Fruit fly (Drosophila melanogaster) whole organism, embryonic: Measurements from ENCODE around the gene CG13008.
A peak's percentile ranks its signal among the peaks of the same experiment; 100 is the strongest.

Source experiments
- ATbp ChIP-seq: fragments of 200-800 bp; sonication (Bioruptor generic); optimal IDR thresholded peaks from 2 replicates; lab custom pipeline; 2017; ENCODE audit warnings: missing biosample characterization, mild to moderate bottlenecking, missing genetic modification characterization, missing genetic modification reagents
- Asciz ChIP-seq: fragments of 200-800 bp; sonication (Bioruptor generic); optimal IDR thresholded peaks from 2 replicates; lab custom pipeline; 2017; ENCODE audit warnings: missing biosample characterization, mild to moderate bottlenecking, missing genetic modification characterization, missing genetic modification reagents
- CG10979 ChIP-seq: fragments of 200-800 bp; sonication (Bioruptor generic); optimal IDR thresholded peaks from 2 replicates; lab custom pipeline; 2018; ENCODE audit warnings: missing biosample characterization, mild to moderate bottlenecking, missing genetic modification characterization, moderate library complexity
- CG11398 ChIP-seq: fragments of 200-800 bp; sonication (Bioruptor generic); optimal IDR thresholded peaks from 2 replicates; lab custom pipeline; 2016; ENCODE audit warnings: missing biosample characterization, missing genetic modification characterization
- CG11504 ChIP-seq: fragments of 200-800 bp; sonication (Bioruptor generic); optimal IDR thresholded peaks from 3 replicates; lab custom pipeline; 2019; ENCODE audit warnings: missing biosample characterization, mild to moderate bottlenecking, missing genetic modification characterization, moderate library complexity
- CG12104 ChIP-seq: fragments of 200-800 bp; sonication (Bioruptor generic); optimal IDR thresholded peaks from 3 replicates; lab custom pipeline; 2016; ENCODE audit warnings: missing biosample characterization, missing genetic modification characterization
- CG12391 ChIP-seq: fragments of 200-800 bp; sonication (Bioruptor generic); optimal IDR thresholded peaks from 3 replicates; lab custom pipeline; 2018; ENCODE audit warnings: missing biosample characterization, mild to moderate bottlenecking, missing genetic modification characterization, moderate library complexity
- CG12744 ChIP-seq: fragments of 200-800 bp; sonication (Bioruptor generic); optimal IDR thresholded peaks from 2 replicates; lab custom pipeline; 2016; ENCODE audit warnings: missing biosample characterization, missing genetic modification characterization
- CG17361 ChIP-seq: fragments of 200-800 bp; sonication (Bioruptor generic); IDR thresholded peaks from 3 replicates; pipeline ENCODE4 v1.3.6; 2022; ENCODE audit warnings: missing biosample characterization, missing genetic modification characterization
- CG17385 ChIP-seq: fragments of 200-800 bp; sonication (Bioruptor generic); optimal IDR thresholded peaks from 3 replicates; lab custom pipeline; 2018; ENCODE audit warnings: missing biosample characterization, mild to moderate bottlenecking, missing genetic modification characterization
- CG18262 ChIP-seq: fragments of 200-800 bp; optimal IDR thresholded peaks from 3 replicates; lab custom pipeline; 2019; ENCODE audit warnings: missing biosample characterization, mild to moderate bottlenecking, missing genetic modification characterization, moderate library complexity
- CG2678 ChIP-seq: fragments of 200-800 bp; sonication (Bioruptor generic); optimal IDR thresholded peaks from 3 replicates; lab custom pipeline; 2019; ENCODE audit warnings: missing biosample characterization, mild to moderate bottlenecking, missing genetic modification characterization, moderate library complexity
- CG4404 ChIP-seq: fragments of 200-800 bp; sonication (Bioruptor generic); IDR thresholded peaks from 2 replicates; pipeline ENCODE4 v1.3.6; 2022; ENCODE audit warnings: missing biosample characterization, missing genetic modification characterization
- CG6689 ChIP-seq: fragments of 200-800 bp; sonication (Bioruptor generic); IDR thresholded peaks from 2 replicates; pipeline ENCODE4 v1.3.6; 2022; ENCODE audit warnings: missing biosample characterization, missing genetic modification characterization
- CG8388 ChIP-seq: fragments of 200-800 bp; sonication (Bioruptor generic); optimal IDR thresholded peaks from 2 replicates; lab custom pipeline; 2019; ENCODE audit warnings: missing biosample characterization, mild to moderate bottlenecking, missing genetic modification characterization, moderate library complexity
- CoRest ChIP-seq: fragments of 200-800 bp; sonication (Bioruptor generic); optimal IDR thresholded peaks from 3 replicates; lab custom pipeline; 2018; ENCODE audit warnings: missing biosample characterization, mild to moderate bottlenecking, missing genetic modification characterization, moderate library complexity
- Ets65A ChIP-seq: fragments of 200-800 bp; sonication (Bioruptor generic); peaks from one replicate; lab custom pipeline; 2016; ENCODE audit warnings: missing biosample characterization, missing genetic modification characterization
- H2.0 ChIP-seq: fragments of 200-800 bp; sonication (Bioruptor generic); IDR thresholded peaks from 2 replicates; pipeline ENCODE4 v1.3.6; 2022; ENCODE audit warnings: missing biosample characterization, missing genetic modification characterization
- MESR4 ChIP-seq: fragments of 200-800 bp; sonication (Bioruptor generic); optimal IDR thresholded peaks from 2 replicates; lab custom pipeline; 2018; ENCODE audit warnings: missing biosample characterization, mild to moderate bottlenecking, missing genetic modification characterization, moderate library complexity
- Med ChIP-seq: fragments of 200-800 bp; sonication (Bioruptor generic); peaks from one replicate; lab custom pipeline; 2016; ENCODE audit warnings: missing biosample characterization, missing genetic modification characterization, mild to moderate bottlenecking, inconsistent platforms, moderate library complexity
- Oli ChIP-seq: fragments of 200-800 bp; sonication (Bioruptor generic); optimal IDR thresholded peaks from 2 replicates; lab custom pipeline; 2018; ENCODE audit warnings: missing biosample characterization, mild to moderate bottlenecking, missing genetic modification characterization, moderate library complexity
- PHDP ChIP-seq: fragments of 200-800 bp; sonication (Bioruptor generic); optimal IDR thresholded peaks from 3 replicates; lab custom pipeline; 2018; ENCODE audit warnings: missing biosample characterization, mild to moderate bottlenecking, missing genetic modification characterization, moderate library complexity
- Sox102F ChIP-seq: fragments of 200-800 bp; sonication (Bioruptor generic); optimal IDR thresholded peaks from 2 replicates; lab custom pipeline; 2018; ENCODE audit warnings: missing biosample characterization, mild to moderate bottlenecking, missing genetic modification characterization, moderate library complexity
- Ssrp ChIP-seq: fragments of 200-800 bp; sonication (Bioruptor generic); optimal IDR thresholded peaks from 2 replicates; lab custom pipeline; 2018; ENCODE audit warnings: missing biosample characterization, mild to moderate bottlenecking, missing genetic modification characterization, moderate library complexity
- TFAM ChIP-seq: fragments of 200-800 bp; sonication (Bioruptor generic); optimal IDR thresholded peaks from 2 replicates; lab custom pipeline; 2017; ENCODE audit warnings: missing biosample characterization, missing genetic modification characterization, inconsistent platforms
- aop ChIP-seq: fragments of 200-800 bp; sonication (Bioruptor generic); IDR thresholded peaks from 2 replicates; pipeline ENCODE4 v1.3.6; 2022; ENCODE audit warnings: missing biosample characterization, missing genetic modification characterization
- bsh ChIP-seq, 2 experiments: fragments of 200-800 bp; sonication (Bioruptor generic); optimal IDR thresholded peaks; 2 replicates each; lab custom pipeline; 2017 to 2018; ENCODE audit warnings: mild to moderate bottlenecking in 2 of 2, missing biosample characterization in 2 of 2, missing genetic modification characterization in 2 of 2, moderate library complexity in 1 of 2
- dmrt99B ChIP-seq: fragments of 200-800 bp; sonication (Bioruptor generic); optimal IDR thresholded peaks from 2 replicates; lab custom pipeline; 2018; ENCODE audit warnings: missing biosample characterization, mild to moderate bottlenecking, missing genetic modification characterization, moderate library complexity
- dysf ChIP-seq: fragments of 200-800 bp; sonication (Bioruptor generic); IDR thresholded peaks from 3 replicates; pipeline ENCODE4 v1.3.6; 2022; ENCODE audit warnings: missing biosample characterization, missing genetic modification characterization
- ewg ChIP-seq: fragments of 200-800 bp; sonication (Bioruptor generic); optimal IDR thresholded peaks from 3 replicates; lab custom pipeline; 2017; ENCODE audit warnings: mild to moderate bottlenecking, missing biosample characterization, missing genetic modification reagents, missing genetic modification characterization
- exex ChIP-seq: fragments of 200-800 bp; sonication (Bioruptor generic); optimal IDR thresholded peaks from 4 replicates; lab custom pipeline; 2018; ENCODE audit warnings: missing biosample characterization, mild to moderate bottlenecking, missing genetic modification characterization, moderate library complexity
- gem ChIP-seq: fragments of 200-800 bp; sonication (Bioruptor generic); optimal IDR thresholded peaks from 2 replicates; lab custom pipeline; 2019; ENCODE audit warnings: missing biosample characterization, mild to moderate bottlenecking, missing genetic modification characterization, moderate library complexity
- grau ChIP-seq: fragments of 200-800 bp; optimal IDR thresholded peaks from 3 replicates; lab custom pipeline; 2019; ENCODE audit warnings: missing biosample characterization, mild to moderate bottlenecking, missing genetic modification characterization, moderate library complexity
- her ChIP-seq: fragments of 200-800 bp; sonication (Bioruptor generic); optimal IDR thresholded peaks from 2 replicates; lab custom pipeline; 2016; ENCODE audit warnings: missing biosample characterization, missing genetic modification characterization
- luna ChIP-seq: fragments of 200-800 bp; sonication (Bioruptor generic); optimal IDR thresholded peaks from 2 replicates; lab custom pipeline; 2016; ENCODE audit warnings: missing biosample characterization, missing genetic modification characterization
- nerfin-2 ChIP-seq: fragments of 200-800 bp; sonication (Bioruptor generic); IDR thresholded peaks from 2 replicates; pipeline ENCODE4 v1.3.6; 2022; ENCODE audit warnings: missing biosample characterization, missing genetic modification characterization; ENCODE audit not compliant: partially characterized antibody
- odd ChIP-seq: fragments of 200-800 bp; sonication (Bioruptor generic); optimal IDR thresholded peaks from 2 replicates; lab custom pipeline; 2017; ENCODE audit warnings: missing biosample characterization, mild to moderate bottlenecking, missing genetic modification characterization
- phol ChIP-seq: fragments of 200-800 bp; sonication (Bioruptor generic); optimal IDR thresholded peaks from 3 replicates; lab custom pipeline; 2018; ENCODE audit warnings: missing biosample characterization, mild to moderate bottlenecking, missing genetic modification characterization, moderate library complexity
- sens ChIP-seq: fragments of 200-800 bp; sonication (Bioruptor generic); peaks from one replicate; lab custom pipeline; 2016; ENCODE audit warnings: missing biosample characterization, missing genetic modification characterization
- sisA ChIP-seq: fragments of 200-800 bp; sonication (Bioruptor generic); IDR thresholded peaks from 2 replicates; pipeline ENCODE4 v1.3.6; 2022; ENCODE audit warnings: missing biosample characterization, missing genetic modification characterization
- so ChIP-seq: fragments of 200-800 bp; sonication (Bioruptor generic); IDR thresholded peaks from 3 replicates; pipeline ENCODE4 v1.3.6; 2022; ENCODE audit warnings: missing biosample characterization, missing genetic modification characterization
- zen2 ChIP-seq: fragments of 200-800 bp; sonication (Bioruptor generic); IDR thresholded peaks from 3 replicates; pipeline ENCODE4 v1.3.6; 2022; ENCODE audit warnings: missing biosample characterization, missing genetic modification characterization; ENCODE audit not compliant: partially characterized antibody
- zfh1 ChIP-seq: fragments of 200-800 bp; sonication (Bioruptor generic); IDR thresholded peaks from 3 replicates; pipeline ENCODE4 v1.3.6; 2022; ENCODE audit warnings: missing biosample characterization, missing genetic modification characterization

CG13008 gene

dm6 chrX:16711003-16711402 is at the start of gene CG13008:
Gene CG13008, plus strand, starts transcription at chrX:16711303.
- TF ChIP-seq CG12744 (GFP tag; lab: Kevin White, UChicago) (no peak), luna (GFP tag; lab: Kevin White, UChicago) (no peak), CG4404 (GFP tag; lab: Robert Waterston, UW) (no peak)
- TF ChIP-seq, all 482 proteins: peak for 0

dm6 chrX:16664405-16665064 is 46.6 kb upstream of the CG13008 start, which contains the start of gene CG15865:
Gene CG15865, minus strand, starts transcription at chrX:16664455.
- no peak for TF ChIP-seq zen2 (GFP tag; lab: Robert Waterston, UW)
- peak; percentile 28 for TF ChIP-seq Med
- TF ChIP-seq nerfin-2 = no peak
- TF ChIP-seq exex (tag; lab: Kevin White, UChicago) = peak; percentile 0
- TF ChIP-seq dysf (GFP tag; lab: Robert Waterston, UW) = no peak
- peak; percentile 64 for TF ChIP-seq sens (GFP tag; lab: Kevin White, UChicago)
- TF ChIP-seq Ets65A (GFP tag; lab: Kevin White, UChicago) = peak; percentile 79

dm6 chrX:16669849-16670248 is 41.3 kb upstream of the CG13008 start:
- TF ChIP-seq her (GFP tag; lab: Kevin White, UChicago) (no peak), aop (GFP tag; lab: Robert Waterston, UW) (peak; percentile 58; the same call in 1 of the 2 replicates)
- TF ChIP-seq, all 482 proteins: peak for 1

DNA sequence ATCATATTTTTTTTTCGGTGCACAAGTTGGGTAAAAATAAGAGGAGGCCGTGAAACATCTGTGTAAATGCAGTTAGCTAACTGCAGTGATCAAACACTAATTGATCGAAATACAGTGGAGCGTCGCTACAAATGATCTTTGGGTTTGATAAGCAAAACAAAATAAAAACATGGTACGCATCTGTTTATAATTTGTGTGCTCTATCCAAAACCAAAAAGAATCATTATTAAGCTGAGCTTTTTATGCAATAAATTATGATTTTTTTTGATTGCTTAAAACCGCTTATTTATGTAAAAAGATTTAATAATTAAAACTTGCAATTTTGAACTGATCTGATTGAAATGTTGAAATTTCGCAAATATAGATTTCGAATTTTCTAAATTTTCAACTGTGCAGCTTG is 40.8 kb upstream of the CG13008 start:
- TF ChIP-seq CG6689 (GFP tag; lab: Robert Waterston, UW) (0 out of 2 replicates have a peak, but pooled peaks have one; percentile 9), phol (peak; percentile 29), gem (peak; percentile 51), Ssrp (tag; lab: Kevin White, UChicago) (no peak), H2.0 (GFP tag; lab: Robert Waterston, UW) (no peak), CG8388 (GFP tag; lab: Kevin White, UChicago) (peak; percentile 2), CG17361 (peak; percentile 52; the same call in 2 of the 3 replicates), ATbp (GFP tag; lab: Kevin White, UChicago) (peak; percentile 29), odd (GFP tag; lab: Kevin White, UChicago) (no peak), CG17385 (peak; percentile 18), Sox102F (peak; percentile 19), zfh1 (peak; percentile 31; the same call in 1 of the 3 replicates), MESR4 (GFP tag; lab: Kevin White, UChicago) (no peak), CG12104 (no peak), Ets65A (GFP tag; lab: Kevin White, UChicago) (peak; percentile 9), CG18262 (tag; lab: Kevin White, UChicago) (peak; percentile 37), PHDP (tag; lab: Kevin White, UChicago) (no peak), Asciz (peak; percentile 10), CG10979 (tag; lab: Kevin White, UChicago) (no peak), TFAM (no peak), so (no peak), dmrt99B (tag; lab: Kevin White, UChicago) (peak; percentile 52), CG11398 (GFP tag; lab: Kevin White, UChicago) (no peak), CG12391 (peak; percentile 28), Oli (peak; percentile 29), ewg (GFP tag; lab: Kevin White, UChicago) (no peak), sens (GFP tag; lab: Kevin White, UChicago) (peak; percentile 87), CG11504 (peak; percentile 43), sisA (GFP tag; lab: Robert Waterston, UW) (no peak), bsh (GFP tag; optimal IDR thresholded peaks at IDR 0.05; lab: Kevin White, UChicago) (peak in 1 of 2 experiments; percentile 5), grau (tag; lab: Kevin White, UChicago) (peak; percentile 69), CoRest (tag; lab: Kevin White, UChicago) (peak; percentile 17), CG2678 (peak; percentile 7)
